Worm (Caenorhabditis elegans): ENCODE measurements around the gene crn-4.

crn-4 gene

ce11 chrX:2237438-2237961 is 20.4 kb downstream of the crn-4 start, which contains the start of gene vha-15:
TSS of gene vha-15 (plus strand) at chrX:2237911.
- peak; percentile 68 for TF ChIP-seq nhr-90 (tag; optimal IDR thresholded peaks at IDR 0.05; ENCODE audit: poor library complexity)
- no peak for TF ChIP-seq ets-5 (GFP tag; IDR thresholded peaks at IDR 0.05)
- TF ChIP-seq ztf-11 (tag; optimal IDR thresholded peaks at IDR 0.05) = no peak
- TF ChIP-seq nhr-11 (tag; optimal IDR thresholded peaks at IDR 0.05) = peak; percentile 72
- peak; percentile 92 for TF ChIP-seq snu-23 (GFP tag; optimal IDR thresholded peaks at IDR 0.05)
- TF ChIP-seq efl-1 (optimal IDR thresholded peaks at IDR 0.05) = peak; percentile 72 to 87
- TF ChIP-seq efl-1 (GFP tag; optimal IDR thresholded peaks at IDR 0.05 in 1 of 2) = peak; percentile 49 to 92
- TF ChIP-seq pax-3 (tag; optimal IDR thresholded peaks at IDR 0.05) = no peak
- no peak for TF ChIP-seq unc-98 (GFP tag; IDR thresholded peaks at IDR 0.05)
- TF ChIP-seq mep-1 (tag; optimal IDR thresholded peaks at IDR 0.05) = peak; percentile 89
- TF ChIP-seq nhr-77 (tag; optimal IDR thresholded peaks at IDR 0.05) = peak; percentile 81
- TF ChIP-seq elt-3 (tag; optimal IDR thresholded peaks at IDR 0.05) = peak in 2 of 6 experiments; percentile 36 to 60
- no peak; the same call in 1 of the 2 replicates for TF ChIP-seq ceh-88 (GFP tag; IDR thresholded peaks at IDR 0.05)
- TF ChIP-seq nhr-19 (GFP tag; conservative IDR thresholded peaks at IDR 0.05) = peak; percentile 61
- TF ChIP-seq lin-35 (GFP tag; optimal IDR thresholded peaks at IDR 0.05) = peak; percentile 68 to 87
- no peak for TF ChIP-seq aly-2 (tag; optimal IDR thresholded peaks at IDR 0.05)
- peak; percentile 61 to 90 (median 82) for TF ChIP-seq ceh-82 (tag; optimal IDR thresholded peaks at IDR 0.05)
- peak; percentile 91 for TF ChIP-seq lin-14 (GFP tag; optimal IDR thresholded peaks at IDR 0.05)
- no peak for TF ChIP-seq hlh-17 (GFP tag; optimal IDR thresholded peaks at IDR 0.05; ENCODE audit: borderline replicate concordance)
- no peak for TF ChIP-seq C34B4.2 (tag; optimal IDR thresholded peaks at IDR 0.05)
- TF ChIP-seq skn-1 (tag; optimal IDR thresholded peaks at IDR 0.05) = peak; percentile 97
- TF ChIP-seq lir-3 (tag; optimal IDR thresholded peaks at IDR 0.05; ENCODE audit: poor library complexity) = peak; percentile 28
- TF ChIP-seq dsc-1 (tag; optimal IDR thresholded peaks at IDR 0.05) = peak; percentile 63
- no peak for TF ChIP-seq lin-39 (tag; optimal IDR thresholded peaks at IDR 0.05)
- TF ChIP-seq nhr-47 (tag; optimal IDR thresholded peaks at IDR 0.05) = peak; percentile 81
- TF ChIP-seq C16A3.4 (tag; optimal IDR thresholded peaks at IDR 0.05) = peak; percentile 67
- TF ChIP-seq mdl-1 (tag; optimal IDR thresholded peaks at IDR 0.05) = peak in 1 of 2 experiments; percentile 65
- TF ChIP-seq vab-15 (tag; optimal IDR thresholded peaks at IDR 0.05) = no peak
- TF ChIP-seq ztf-4 (tag; optimal IDR thresholded peaks at IDR 0.05) = peak; percentile 47
- TF ChIP-seq elt-2 (tag; optimal IDR thresholded peaks at IDR 0.05) = peak; percentile 16
- peak; percentile 61 for TF ChIP-seq lin-13 (GFP tag; optimal IDR thresholded peaks at IDR 0.05)
- TF ChIP-seq jun-1 (tag; optimal IDR thresholded peaks at IDR 0.05) = peak; percentile 69
- TF ChIP-seq snpc-4 (tag; optimal IDR thresholded peaks at IDR 0.05) = no peak
- peak; percentile 77 for TF ChIP-seq fos-1 (tag; optimal IDR thresholded peaks at IDR 0.05)
- TF ChIP-seq fkh-10 (GFP tag; optimal IDR thresholded peaks at IDR 0.05) = peak; percentile 69
- peak; percentile 72 for TF ChIP-seq unc-86 (tag; optimal IDR thresholded peaks at IDR 0.05)
- TF ChIP-seq rnt-1 (tag; optimal IDR thresholded peaks at IDR 0.05) = peak; percentile 84
- TF ChIP-seq F16B12.6 (tag; optimal IDR thresholded peaks at IDR 0.05) = peak; percentile 51
- TF ChIP-seq hpl-2 (GFP tag; optimal IDR thresholded peaks at IDR 0.05) = peak; percentile 46
- peak; percentile 76 for TF ChIP-seq fkh-8 (tag; optimal IDR thresholded peaks at IDR 0.05)
- TF ChIP-seq lsy-2 (tag; optimal IDR thresholded peaks at IDR 0.05) = peak; percentile 89 to 95
- peak; percentile 44 to 57 (median 45) for TF ChIP-seq dpl-1 (GFP tag; optimal IDR thresholded peaks at IDR 0.05)
- no peak for TF ChIP-seq mef-2 (tag; optimal IDR thresholded peaks at IDR 0.05)
- TF ChIP-seq irx-1 (tag; optimal IDR thresholded peaks at IDR 0.05) = peak; percentile 41
- peak; percentile 84 for TF ChIP-seq nhr-20 (tag; optimal IDR thresholded peaks at IDR 0.05)
- peak; percentile 75 for TF ChIP-seq xbp-1 (tag; optimal IDR thresholded peaks at IDR 0.05)
- TF ChIP-seq blmp-1 (tag; optimal IDR thresholded peaks at IDR 0.05) = peak; percentile 75
- peak; percentile 50; the same call in 1 of the 2 replicates for TF ChIP-seq grh-1 (GFP tag; IDR thresholded peaks at IDR 0.05)
- TF ChIP-seq swsn-7 (tag; optimal IDR thresholded peaks at IDR 0.05) = peak; percentile 83
- peak; percentile 50 for TF ChIP-seq lin-15B (tag; optimal IDR thresholded peaks at IDR 0.05)
- no peak for TF ChIP-seq nhr-28 (tag; optimal IDR thresholded peaks at IDR 0.05)
- peak; percentile 44 for TF ChIP-seq nhr-237 (tag; optimal IDR thresholded peaks at IDR 0.05)
- peak; percentile 60 for TF ChIP-seq isw-1 (GFP tag; IDR thresholded peaks at IDR 0.05)
